Worm (Caenorhabditis elegans): ENCODE measurements around the gene T24C4.2.

The T24C4.2 gene

ce11 chrIII:843999-844398, 25.8 kb downstream of the T24C4.2 start (continued):
- no peak for TF ChIP-seq Y5F2A.4 (GFP tag; optimal IDR thresholded peaks at IDR 0.05)
- no peak for TF ChIP-seq D1046.2 (GFP tag; IDR thresholded peaks at IDR 0.05)
- TF ChIP-seq Y75B8A.6 (GFP tag; IDR thresholded peaks at IDR 0.05), result no peak
- TF ChIP-seq nhr-28 (tag; optimal IDR thresholded peaks at IDR 0.05), result peak; percentile 55
- TF ChIP-seq hmg-1.1 (GFP tag; IDR thresholded peaks at IDR 0.05), result peak; percentile 54
- no peak for TF ChIP-seq ztf-11 (tag; optimal IDR thresholded peaks at IDR 0.05)
- TF ChIP-seq nhr-10 (tag; optimal IDR thresholded peaks at IDR 0.05), result no peak
- no peak for TF ChIP-seq attf-4 (tag; optimal IDR thresholded peaks at IDR 0.05)
- TF ChIP-seq Y48G9A.11 (GFP tag; IDR thresholded peaks at IDR 0.05), result no peak
- TF ChIP-seq daf-16 (GFP tag; optimal IDR thresholded peaks at IDR 0.05), result no peak
- peak; percentile 68 for TF ChIP-seq daf-16 (tag; optimal IDR thresholded peaks at IDR 0.05)
- TF ChIP-seq arid-1 (GFP tag; conservative IDR thresholded peaks at IDR 0.05), result no peak
- no peak for TF ChIP-seq cey-2 (tag; optimal IDR thresholded peaks at IDR 0.05; ENCODE audit: borderline replicate concordance, insufficient read depth)
- no peak for TF ChIP-seq unc-130 (GFP tag; optimal IDR thresholded peaks at IDR 0.05)
- no peak for TF ChIP-seq aly-2 (tag; optimal IDR thresholded peaks at IDR 0.05)
- no peak for TF ChIP-seq nhr-111 (GFP tag; optimal IDR thresholded peaks at IDR 0.05)
- TF ChIP-seq F44E2.7 (GFP tag; IDR thresholded peaks at IDR 0.05), result no peak
- no peak for TF ChIP-seq zfp-2 (tag; optimal IDR thresholded peaks at IDR 0.05)
- no peak for TF ChIP-seq dve-1 (tag; optimal IDR thresholded peaks at IDR 0.05; ENCODE audit: insufficient read depth)
- TF ChIP-seq lim-7 (GFP tag; IDR thresholded peaks at IDR 0.05), result no peak
- TF ChIP-seq ceh-32 (tag; optimal IDR thresholded peaks at IDR 0.05; ENCODE audit: poor library complexity), result no peak
- TF ChIP-seq nhr-237 (tag; optimal IDR thresholded peaks at IDR 0.05), result no peak
- peak; percentile 53 for TF ChIP-seq dmd-6 (GFP tag; IDR thresholded peaks at IDR 0.05)
- peak; percentile 44; the same call in 1 of the 2 replicates for TF ChIP-seq mxl-2 (GFP tag; conservative IDR thresholded peaks at IDR 0.05)
- TF ChIP-seq aha-1 (tag), result peak; percentile 40
- TF ChIP-seq egl-27 (tag; optimal IDR thresholded peaks at IDR 0.05), result no peak
- TF ChIP-seq spr-1 (tag; optimal IDR thresholded peaks at IDR 0.05), result no peak
- TF ChIP-seq unc-39 (tag; optimal IDR thresholded peaks at IDR 0.05), result no peak
- no peak for TF ChIP-seq lin-29 (GFP tag; IDR thresholded peaks at IDR 0.05)
- TF ChIP-seq snpc-4 (tag; optimal IDR thresholded peaks at IDR 0.05), result no peak
- no peak for TF ChIP-seq skn-1 (tag; optimal IDR thresholded peaks at IDR 0.05)
- TF ChIP-seq mxl-3 (GFP tag; optimal IDR thresholded peaks at IDR 0.05), result peak; percentile 96
- TF ChIP-seq set-16 (GFP tag; IDR thresholded peaks at IDR 0.05), result no peak
- no peak for TF ChIP-seq saeg-2 (GFP tag; IDR thresholded peaks at IDR 0.05)
- no peak for TF ChIP-seq F26F4.8 (GFP tag; conservative IDR thresholded peaks at IDR 0.05)
- TF ChIP-seq nhr-25 (tag; optimal IDR thresholded peaks at IDR 0.05; ENCODE audit: borderline replicate concordance, insufficient read depth), result no peak
- TF ChIP-seq gei-8 (GFP tag; optimal IDR thresholded peaks at IDR 0.05), result no peak
- TF ChIP-seq dmd-9 (GFP tag; IDR thresholded peaks at IDR 0.05), result no peak
- TF ChIP-seq hlh-11 (tag; optimal IDR thresholded peaks at IDR 0.05), result peak; percentile 65
- TF ChIP-seq ceh-44 (GFP tag; IDR thresholded peaks at IDR 0.05), result no peak
- no peak for TF ChIP-seq spr-3 (GFP tag; optimal IDR thresholded peaks at IDR 0.05)
- no peak for TF ChIP-seq daf-8 (GFP tag; IDR thresholded peaks at IDR 0.05)
- no peak for TF ChIP-seq T20F7.1 (GFP tag; optimal IDR thresholded peaks at IDR 0.05)
- TF ChIP-seq nhr-77 (tag; optimal IDR thresholded peaks at IDR 0.05), result no peak
- TF ChIP-seq lin-38 (GFP tag; IDR thresholded peaks at IDR 0.05), result peak; percentile 28; the same call in 1 of the 2 replicates
- TF ChIP-seq ceh-20 (GFP tag; IDR thresholded peaks at IDR 0.05), result 0 out of 2 replicates have a peak, but pooled peaks have one; percentile 35
- no peak for TF ChIP-seq sdz-12 (GFP tag; optimal IDR thresholded peaks at IDR 0.05)
- TF ChIP-seq mes-2 (tag; optimal IDR thresholded peaks at IDR 0.05; ENCODE audit: poor library complexity, severe bottlenecking), result peak; percentile 27
- no peak for TF ChIP-seq lin-39 (tag; optimal IDR thresholded peaks at IDR 0.05)
- no peak for TF ChIP-seq tra-1 (GFP tag; IDR thresholded peaks at IDR 0.05)
- TF ChIP-seq fos-1 (tag; optimal IDR thresholded peaks at IDR 0.05), result no peak
- TF ChIP-seq lin-13 (GFP tag; optimal IDR thresholded peaks at IDR 0.05), result no peak
